Worm (Caenorhabditis elegans): ENCODE measurements around the gene perm-1.

DNA sequence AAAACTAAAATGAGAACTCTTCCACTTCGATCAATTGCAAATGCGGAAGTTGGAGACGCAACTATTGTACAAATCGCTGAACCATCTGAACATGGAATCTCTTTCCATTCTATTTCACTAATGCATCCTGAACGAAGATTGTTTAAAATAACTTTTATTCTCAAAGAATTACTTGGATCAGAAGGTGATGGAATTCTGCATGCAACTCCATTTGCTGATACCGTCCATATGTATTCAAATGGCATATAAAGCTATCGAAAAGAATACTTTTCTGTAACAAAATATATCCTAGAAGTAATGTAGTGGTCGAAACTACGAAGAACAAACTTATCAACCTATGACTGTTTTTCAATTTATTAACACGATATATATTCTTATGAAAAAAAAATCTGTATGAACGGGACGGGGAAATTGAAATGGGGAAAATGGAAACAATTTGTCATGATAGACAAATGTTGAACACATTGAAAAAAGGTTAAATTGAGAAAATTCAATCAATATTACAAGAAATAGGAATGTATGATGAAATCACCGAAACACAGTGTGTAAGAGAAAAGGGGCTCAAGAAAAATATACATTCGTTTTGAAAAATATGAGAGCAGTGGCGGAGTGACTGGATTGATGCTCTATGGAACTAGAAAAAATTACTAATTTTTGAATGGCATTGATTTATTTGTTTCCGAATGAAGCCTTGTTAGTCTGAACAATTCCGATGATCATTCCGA, 2.7 kb upstream of the perm-1 start, which contains the start of gene T01H3.2:
- no peak for TF ChIP-seq ztf-11 (tag; optimal IDR thresholded peaks at IDR 0.05)
- peak; percentile 2 for TF ChIP-seq ama-1 (optimal IDR thresholded peaks at IDR 0.05)
- no peak for TF ChIP-seq egl-27 (tag; optimal IDR thresholded peaks at IDR 0.05)
- TF ChIP-seq mdl-1 (tag; optimal IDR thresholded peaks at IDR 0.05): no peak
- no peak for TF ChIP-seq fos-1 (tag; optimal IDR thresholded peaks at IDR 0.05)
- no peak for TF ChIP-seq unc-62 (GFP tag; optimal IDR thresholded peaks at IDR 0.05)
- TF ChIP-seq C34F6.9 (tag; optimal IDR thresholded peaks at IDR 0.05): no peak
- no peak for TF ChIP-seq elt-1 (tag; optimal IDR thresholded peaks at IDR 0.05)
